Fruit fly (Drosophila melanogaster): ENCODE data around the gene Ag5r.

dm6 chrX:14751162-14751561 is 35.2 kb downstream of the Ag5r start:
- TF ChIP-seq CTCF (optimal IDR thresholded peaks at IDR 0.05), result no peak
- TF ChIP-seq CG8478 (optimal IDR thresholded peaks at IDR 0.05), result no peak

All from S2 (cell line).